Worm (Caenorhabditis elegans) whole organism, young adult: Measurements from ENCODE around the gene C06E1.7.

Experiments used
- D2030.7 ChIP-seq: fragments of 200-800 bp; sonication (Bioruptor generic); IDR thresholded peaks from 2 replicates; pipeline ENCODE4 v1.3.6; 2022; ENCODE audit warnings: missing genetic modification reagents, missing genetic modification characterization, missing compliant biosample characterization
- ama-1 ChIP-seq, 3 experiments: fragments of 150-350 bp in 1 of 3; sonication (generic microtip) in 2 of 3; optimal IDR thresholded peaks; 2 replicates each; lab custom pipeline; 2014 to 2018; ENCODE audit warnings: missing biosample characterization in 2 of 3, missing genetic modification characterization in 2 of 3, missing genetic modification reagents in 2 of 3
- pbrm-1 ChIP-seq: fragments of 200-800 bp; sonication (Bioruptor generic); IDR thresholded peaks from 2 replicates; pipeline ENCODE4 v1.3.6; 2022; ENCODE audit warnings: missing genetic modification reagents, missing genetic modification characterization, missing compliant biosample characterization
- rec-8 ChIP-seq, 2 experiments: sonication (generic microtip); optimal IDR thresholded peaks; 2 replicates each; lab custom pipeline; 2016; ENCODE audit warnings: mild to moderate bottlenecking in 2 of 2, missing genetic modification characterization in 2 of 2, missing genetic modification reagents in 2 of 2, missing genotype in 2 of 2, missing biosample characterization in 1 of 2, missing compliant biosample characterization in 1 of 2, moderate library complexity in 1 of 2
- snpc-1.3 ChIP-seq: sonication (generic microtip); optimal IDR thresholded peaks from 2 replicates; lab custom pipeline; 2017; ENCODE audit warnings: missing genetic modification characterization, mild to moderate bottlenecking, missing compliant biosample characterization, antibody characterized with exemption, moderate library complexity, missing genotype, missing genetic modification reagents; ENCODE audit not compliant: insufficient read depth

DNA sequence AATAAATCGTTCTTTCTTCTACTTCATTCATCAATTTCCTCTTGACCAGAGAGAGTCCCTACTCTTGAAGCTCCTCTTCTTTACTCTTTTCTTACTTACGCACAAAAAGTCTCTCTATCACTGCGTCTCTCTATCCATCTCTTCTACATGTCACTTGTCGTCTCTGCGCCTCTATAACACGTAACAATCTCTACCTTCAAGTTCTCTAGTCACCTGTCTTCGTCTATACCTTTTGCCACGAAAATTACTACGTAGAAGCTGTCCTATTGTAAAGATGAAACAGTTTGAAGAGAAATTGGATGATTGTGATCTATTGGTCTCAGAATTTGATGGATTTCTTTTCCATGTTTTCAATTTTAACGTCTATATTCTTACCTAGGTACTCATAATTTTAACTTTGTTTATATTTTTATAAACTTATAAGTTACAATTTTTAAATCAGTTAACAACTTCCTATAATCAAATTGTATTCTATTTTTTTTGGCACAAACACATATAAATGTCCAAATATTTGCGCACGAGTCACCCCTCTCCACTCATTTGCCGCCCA lies 36.6 kb downstream of the C06E1.7 start, which contains the start of gene C02D5.2:
- TF ChIP-seq D2030.7 (no peak), rec-8 (tag; optimal IDR thresholded peaks at IDR 0.05; lab: Kevin White, UChicago) (no peak), snpc-1.3 (tag; lab: Kevin White, UChicago) (no peak), pbrm-1 (no peak), ama-1 (optimal IDR thresholded peaks at IDR 0.05; lab: Kevin White, UChicago) (no peak), ama-1 (GFP tag; optimal IDR thresholded peaks at IDR 0.05; lab: Kevin White, UChicago) (no peak)
